Worm (Caenorhabditis elegans): ENCODE measurements around the gene T23G4.2.

- TF ChIP-seq zag-1 (tag; optimal IDR thresholded peaks at IDR 0.05) (no peak), ama-1 (optimal IDR thresholded peaks at IDR 0.05) (no peak), elt-3 (tag; optimal IDR thresholded peaks at IDR 0.05) (no peak), aly-2 (tag; optimal IDR thresholded peaks at IDR 0.05) (no peak), skn-1 (tag; optimal IDR thresholded peaks at IDR 0.05) (no peak), nhr-12 (tag; optimal IDR thresholded peaks at IDR 0.05) (no peak)
Measured at ce11 chrIV:13689302-13689880, at the start of gene T23G4.2.

Data from whole organism, L3 larva.